Fruit fly (Drosophila melanogaster): ENCODE results near the gene CG12093.

DNA sequence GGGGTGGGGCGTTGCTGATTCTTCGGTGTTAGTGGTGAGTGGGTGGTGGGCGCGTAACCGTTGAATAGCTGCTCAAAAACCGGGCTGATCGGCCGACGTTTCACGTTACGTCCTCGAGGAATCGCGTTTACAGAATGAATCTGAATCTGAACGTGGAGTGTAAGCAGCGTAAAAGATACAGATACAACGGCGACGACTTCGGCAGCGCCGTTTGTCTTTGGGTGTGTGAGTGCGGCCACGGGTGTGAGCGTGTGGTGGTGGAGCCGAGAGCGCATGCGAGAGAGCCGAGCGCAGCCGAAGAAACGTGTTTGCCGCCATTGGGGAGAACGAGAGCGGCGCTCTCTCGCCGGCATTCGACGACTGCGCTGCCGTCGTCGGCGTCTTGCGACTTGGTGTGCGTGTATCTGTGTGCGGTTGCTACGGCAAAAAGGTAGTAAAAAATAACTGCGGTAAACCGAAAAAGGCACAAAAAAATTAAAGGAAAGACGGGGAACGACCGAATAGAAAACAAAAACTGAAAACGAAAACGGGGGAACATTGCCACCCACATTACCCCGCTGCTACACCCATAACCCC is 47.2 kb upstream of the CG12093 start:
- TF ChIP-seq CG11762 (GFP tag; optimal IDR thresholded peaks at IDR 0.05; ENCODE audit: insufficient read depth) (peak; percentile 56), CG6854 (GFP tag; optimal IDR thresholded peaks at IDR 0.05) (peak; percentile 87), CG3032 (tag; optimal IDR thresholded peaks at IDR 0.05) (peak; percentile 83), lz (GFP tag; optimal IDR thresholded peaks at IDR 0.05) (no peak)
